Worm (Caenorhabditis elegans) whole organism, L4 larva: ENCODE measurements around the gene nol-6.

Experiments used
- F26F4.8 ChIP-seq: fragments of 200-800 bp; sonication (Bioruptor generic); conservative IDR thresholded peaks from 2 replicates; pipeline ENCODE4 v1.3.6; 2022; ENCODE audit warnings: missing genetic modification characterization, missing compliant biosample characterization
- F37D6.2 ChIP-seq: sonication (generic microtip); optimal IDR thresholded peaks from 2 replicates; lab custom pipeline; 2016; ENCODE audit warnings: mild to moderate bottlenecking, missing genetic modification characterization, missing compliant biosample characterization
- F44E2.7 ChIP-seq: fragments of 200-800 bp; sonication (Bioruptor generic); IDR thresholded peaks from 2 replicates; pipeline ENCODE4 v2.1.2; 2022; ENCODE audit warnings: missing genetic modification characterization, missing compliant biosample characterization
- Y105C5A.15 ChIP-seq: fragments of 200-800 bp; sonication (Bioruptor generic); IDR thresholded peaks from 2 replicates; pipeline ENCODE4 v1.3.6; 2022; ENCODE audit warnings: missing genetic modification characterization, missing compliant biosample characterization
- Y48G9A.11 ChIP-seq: fragments of 200-800 bp; sonication (Bioruptor generic); IDR thresholded peaks from 2 replicates; pipeline ENCODE4 v1.3.6; 2022; ENCODE audit warnings: missing genetic modification reagents, missing genetic modification characterization, missing compliant biosample characterization
- ZK337.2 ChIP-seq: fragments of 200-800 bp; sonication (Bioruptor generic); IDR thresholded peaks from 2 replicates; pipeline ENCODE4 v1.3.6; 2022; ENCODE audit warnings: missing genetic modification reagents, missing genetic modification characterization, missing compliant biosample characterization
- ZK546.5 ChIP-seq, 2 experiments: sonication (generic microtip); optimal IDR thresholded peaks; 2 replicates each; lab custom pipeline; 2017; ENCODE audit warnings: missing biosample characterization in 2 of 2, missing genetic modification characterization in 2 of 2
- arid-1 ChIP-seq: fragments of 200-800 bp; sonication (Bioruptor generic); conservative IDR thresholded peaks from 2 replicates; pipeline ENCODE4 v1.3.6; 2022; ENCODE audit warnings: missing genetic modification reagents, missing genetic modification characterization, missing compliant biosample characterization
- ceh-44 ChIP-seq: fragments of 200-800 bp; sonication (Bioruptor generic); IDR thresholded peaks from 2 replicates; pipeline ENCODE4 v1.3.6; 2022; ENCODE audit warnings: missing genetic modification reagents, missing genetic modification characterization, missing compliant biosample characterization
- ctbp-1 ChIP-seq: fragments of 200-800 bp; sonication (Bioruptor generic); IDR thresholded peaks from 2 replicates; pipeline ENCODE4 v1.3.6; 2022; ENCODE audit warnings: missing genetic modification reagents, missing genetic modification characterization, missing compliant biosample characterization
- daf-16 ChIP-seq, 3 experiments: sonication (generic microtip); optimal IDR thresholded peaks; 2 replicates each; lab custom pipeline; 2016 to 2017; ENCODE audit warnings: missing genetic modification characterization in 3 of 3, missing genetic modification reagents in 3 of 3, mild to moderate bottlenecking in 2 of 3, missing compliant biosample characterization in 2 of 3, missing biosample characterization in 1 of 3, moderate library complexity in 1 of 3
- dmd-6 ChIP-seq: fragments of 200-800 bp; sonication (Bioruptor generic); IDR thresholded peaks from 2 replicates; pipeline ENCODE4 v1.3.6; 2022; ENCODE audit warnings: missing genetic modification reagents, missing genetic modification characterization, missing compliant biosample characterization
- dpl-1 ChIP-seq: fragments of 150-350 bp; optimal IDR thresholded peaks from 2 replicates; lab custom pipeline; 2014; ENCODE audit warnings: missing biosample characterization, missing genetic modification reagents, missing genetic modification characterization
- hlh-11 ChIP-seq: fragments of 200-800 bp; sonication (Bioruptor generic); optimal IDR thresholded peaks from 2 replicates; lab custom pipeline; 2018; ENCODE audit warnings: mild to moderate bottlenecking, missing genetic modification characterization, missing compliant biosample characterization
- hlh-30 ChIP-seq: sonication (generic microtip); optimal IDR thresholded peaks from 2 replicates; lab custom pipeline; 2017; ENCODE audit warnings: antibody characterized with exemption, mild to moderate bottlenecking, missing genetic modification characterization, missing compliant biosample characterization; ENCODE audit not compliant: insufficient read depth
- lin-29 ChIP-seq: fragments of 200-800 bp; sonication (Bioruptor generic); IDR thresholded peaks from 2 replicates; pipeline ENCODE4 v1.3.6; 2022; ENCODE audit warnings: missing genetic modification reagents, missing genetic modification characterization, missing compliant biosample characterization
- mdl-1 ChIP-seq, 2 experiments: fragments of 150-350 bp in 1 of 2; sonication (generic microtip) in 1 of 2; optimal IDR thresholded peaks; 2 replicates each; lab custom pipeline; 2014 to 2017; ENCODE audit warnings: missing biosample characterization in 2 of 2, missing genetic modification characterization in 2 of 2
- mdt-29 ChIP-seq: fragments of 200-800 bp; sonication (Bioruptor generic); IDR thresholded peaks from 2 replicates; pipeline ENCODE4 v1.3.6; 2022; ENCODE audit warnings: missing genetic modification reagents, missing genetic modification characterization, missing compliant biosample characterization
- mep-1 ChIP-seq: fragments of 150-350 bp; sonication (generic microtip); optimal IDR thresholded peaks from 3 replicates; lab custom pipeline; 2014; ENCODE audit warnings: missing biosample characterization, missing genetic modification characterization
- nhr-28 ChIP-seq: fragments of 150-350 bp; optimal IDR thresholded peaks from 2 replicates; lab custom pipeline; 2014; ENCODE audit warnings: missing biosample characterization, missing genetic modification characterization
- nhr-48 ChIP-seq: sonication (generic microtip); optimal IDR thresholded peaks from 2 replicates; lab custom pipeline; 2016; ENCODE audit warnings: mild to moderate bottlenecking, missing genetic modification characterization, missing compliant biosample characterization
- nhr-77 ChIP-seq: fragments of 150-350 bp; optimal IDR thresholded peaks from 2 replicates; lab custom pipeline; 2014; ENCODE audit warnings: missing biosample characterization, missing genetic modification characterization
- php-3 ChIP-seq: fragments of 200-800 bp; sonication (Bioruptor generic); IDR thresholded peaks from 2 replicates; pipeline ENCODE4 v1.3.6; 2022; ENCODE audit warnings: missing genetic modification reagents, missing genetic modification characterization, missing compliant biosample characterization
- pqm-1 ChIP-seq: sonication (generic microtip); optimal IDR thresholded peaks from 2 replicates; lab custom pipeline; 2017; ENCODE audit warnings: missing biosample characterization, missing genetic modification characterization
- sdz-12 ChIP-seq: fragments of 200-800 bp; sonication (Bioruptor generic); optimal IDR thresholded peaks from 2 replicates; lab custom pipeline; 2018; ENCODE audit warnings: mild to moderate bottlenecking, missing genetic modification characterization, missing compliant biosample characterization
- snpc-1.2 ChIP-seq: fragments of 200-800 bp; sonication (Bioruptor generic); IDR thresholded peaks from 2 replicates; pipeline ENCODE4 v1.3.6; 2022; ENCODE audit warnings: missing genetic modification reagents, missing genetic modification characterization, missing compliant biosample characterization
- tra-1 ChIP-seq: fragments of 200-800 bp; sonication (Bioruptor generic); IDR thresholded peaks from 2 replicates; pipeline ENCODE4 v1.3.6; 2022; ENCODE audit warnings: missing genetic modification reagents, missing genetic modification characterization, missing compliant biosample characterization
- unc-130 ChIP-seq: sonication (generic microtip); optimal IDR thresholded peaks from 2 replicates; lab custom pipeline; 2016; ENCODE audit warnings: missing genetic modification reagents, missing genetic modification characterization, missing compliant biosample characterization
- unc-62 ChIP-seq, 3 experiments: fragments of 150-350 bp in 1 of 3; sonication (generic microtip); optimal IDR thresholded peaks in 2 of 3; peaks in 1 of 3; 1 replicate in 1 of 3; 2 replicates in 2 of 3; lab custom pipeline; 2014 to 2017; ENCODE audit warnings: missing biosample characterization in 3 of 3, missing genetic modification characterization in 3 of 3, missing genetic modification reagents in 3 of 3, missing genotype in 1 of 3
- zip-11 ChIP-seq: fragments of 200-800 bp; sonication (Bioruptor generic); IDR thresholded peaks from 2 replicates; pipeline ENCODE4 v1.3.6; 2022; ENCODE audit warnings: missing genetic modification characterization, missing compliant biosample characterization
- zip-2 ChIP-seq: fragments of 150-350 bp; optimal IDR thresholded peaks from 2 replicates; lab custom pipeline; 2014; ENCODE audit warnings: missing biosample characterization, missing genetic modification characterization
- ztf-7 ChIP-seq: fragments of 150-350 bp; optimal IDR thresholded peaks from 2 replicates; lab custom pipeline; 2014; ENCODE audit warnings: missing biosample characterization, missing genetic modification characterization

The nol-6 gene

ce11 chrII:1386478-1386877 is 50.8 kb downstream of the nol-6 start, which contains the start of gene aat-7:
TSS of gene aat-7 (plus strand) at chrII:1386870.
- TF ChIP-seq zip-2 (no peak), unc-130 (GFP tag; lab: Kevin White, UChicago) (no peak), dmd-6 (GFP tag; lab: Robert Waterston, UW) (peak; percentile 87), ctbp-1 (no peak), ZK546.5 (tag; optimal IDR thresholded peaks at IDR 0.05; lab: Kevin White, UChicago) (no peak), nhr-77 (tag; lab: Kevin White, UChicago) (peak; percentile 37), mep-1 (tag; lab: Kevin White, UChicago) (no peak), php-3 (GFP tag; lab: Robert Waterston, UW) (peak; percentile 74; the same call in 1 of the 2 replicates), hlh-11 (peak; percentile 55), pqm-1 (tag; lab: Kevin White, UChicago) (peak; percentile 79), zip-11 (GFP tag; lab: Robert Waterston, UW) (no peak), nhr-28 (tag; lab: Kevin White, UChicago) (peak; percentile 83), F26F4.8 (GFP tag; lab: Robert Waterston, UW) (no peak), unc-62 (GFP tag; optimal IDR thresholded peaks at IDR 0.05 in 1 of 2; lab: Kevin White, UChicago) (no peak), unc-62 (tag; optimal IDR thresholded peaks at IDR 0.05; lab: Kevin White, UChicago) (no peak), mdt-29 (no peak)
- TF ChIP-seq, all 104 proteins: peak for 6

- TF ChIP-seq arid-1 (GFP tag; lab: Robert Waterston, UW) (no peak), hlh-30 (tag; lab: Kevin White, UChicago) (no peak), Y105C5A.15 (GFP tag; lab: Robert Waterston, UW) (no peak), F37D6.2 (no peak), mdl-1 (tag; optimal IDR thresholded peaks at IDR 0.05; lab: Kevin White, UChicago) (no peak), ZK337.2 (GFP tag; lab: Robert Waterston, UW) (no peak), ceh-44 (GFP tag; lab: Robert Waterston, UW) (no peak), dpl-1 (GFP tag; lab: Kevin White, UChicago) (no peak), lin-29 (GFP tag; lab: Robert Waterston, UW) (no peak), nhr-48 (tag; lab: Kevin White, UChicago) (no peak), snpc-1.2 (GFP tag; lab: Robert Waterston, UW) (no peak), tra-1 (GFP tag; lab: Robert Waterston, UW) (no peak)
These were observed 52.0 kb downstream of the nol-6 start, which contains the start of gene F54D12.7 for ce11 chrII:1385280-1385679. TSS of gene F54D12.7 (minus strand) at chrII:1385380.

ce11 chrII:1381618-1382017 is 55.7 kb downstream of the nol-6 start, which contains the start of gene F54D12.9:
TSS of gene F54D12.9 (minus strand) at chrII:1381718.
- TF ChIP-seq F44E2.7 (GFP tag; lab: Robert Waterston, UW), result no peak
- TF ChIP-seq unc-62 (GFP tag; optimal IDR thresholded peaks at IDR 0.05 in 1 of 2; lab: Kevin White, UChicago), result peak in 1 of 2 experiments; percentile 32
- TF ChIP-seq unc-62 (tag; optimal IDR thresholded peaks at IDR 0.05; lab: Kevin White, UChicago), result no peak

- TF ChIP-seq ztf-7 (tag; lab: Kevin White, UChicago) (no peak), sdz-12 (GFP tag; lab: Kevin White, UChicago) (no peak)
These were observed 59.0 kb downstream of the nol-6 start, which contains the start of gene F54D12.10 for ce11 chrII:1378259-1378658. TSS of gene F54D12.10 (minus strand) at chrII:1378359.

ce11 chrII:1376795-1377194 is 60.5 kb downstream of the nol-6 start:
- TF ChIP-seq daf-16 (GFP tag; optimal IDR thresholded peaks at IDR 0.05; lab: Kevin White, UChicago), result no peak
- TF ChIP-seq daf-16 (tag; optimal IDR thresholded peaks at IDR 0.05; lab: Kevin White, UChicago), result no peak
- TF ChIP-seq Y48G9A.11 (GFP tag; lab: Robert Waterston, UW), result peak; percentile 97
